Worm (Caenorhabditis elegans) whole organism, mixed stage, embryonic: ENCODE measurements around the gene C47E12.2.

Source experiments
- blmp-1 ChIP-seq: fragments of 150-350 bp; optimal IDR thresholded peaks from 2 replicates; lab custom pipeline; 2014; ENCODE audit warnings: missing biosample characterization, missing genetic modification characterization
- lin-13 ChIP-seq: fragments of 150-350 bp; optimal IDR thresholded peaks from 2 replicates; lab custom pipeline; 2014; ENCODE audit warnings: missing biosample characterization, missing genetic modification characterization
- mep-1 ChIP-seq: fragments of 150-350 bp; optimal IDR thresholded peaks from 2 replicates; lab custom pipeline; 2017; ENCODE audit warnings: missing biosample characterization, missing genetic modification reagents, missing genetic modification characterization, inconsistent platforms
- nhr-237 ChIP-seq: fragments of 150-350 bp; optimal IDR thresholded peaks from 2 replicates; lab custom pipeline; 2014; ENCODE audit warnings: missing biosample characterization, missing genetic modification characterization
- nhr-28 ChIP-seq: fragments of 150-350 bp; optimal IDR thresholded peaks from 2 replicates; lab custom pipeline; 2014; ENCODE audit warnings: missing biosample characterization, missing genetic modification characterization
- nhr-76 ChIP-seq: sonication (generic microtip); optimal IDR thresholded peaks from 2 replicates; lab custom pipeline; 2017; ENCODE audit warnings: missing biosample characterization, missing genetic modification characterization
- tbx-8 ChIP-seq: fragments of 200-800 bp; sonication (Bioruptor generic); optimal IDR thresholded peaks from 2 replicates; lab custom pipeline; 2018; ENCODE audit warnings: mild to moderate bottlenecking, missing genetic modification characterization, moderate library complexity, missing compliant biosample characterization
- unc-62 ChIP-seq: fragments of 150-350 bp; optimal IDR thresholded peaks from 2 replicates; lab custom pipeline; 2014; ENCODE audit warnings: missing biosample characterization, missing genetic modification reagents, missing genetic modification characterization
- ztf-11 ChIP-seq: fragments of 150-350 bp; optimal IDR thresholded peaks from 2 replicates; lab custom pipeline; 2014; ENCODE audit warnings: missing biosample characterization, missing genetic modification characterization

ce11 chrIV:9982895-9983294 lies 20.4 kb downstream of the C47E12.2 start, which contains the start of gene mam-2:
- no peak for TF ChIP-seq nhr-237
- TF ChIP-seq nhr-76 (tag; lab: Kevin White, UChicago): no peak
- TF ChIP-seq nhr-28 (tag; lab: Kevin White, UChicago): no peak
- TF ChIP-seq mep-1 (tag; lab: Kevin White, UChicago): no peak
- TF ChIP-seq tbx-8 (GFP tag; lab: Kevin White, UChicago): no peak
- no peak for TF ChIP-seq blmp-1 (tag; lab: Kevin White, UChicago)
- TF ChIP-seq unc-62: no peak
- TF ChIP-seq ztf-11 (tag; lab: Kevin White, UChicago): no peak
- no peak for TF ChIP-seq lin-13 (tag; lab: Kevin White, UChicago)
